Fruit fly (Drosophila melanogaster) whole organism: Measurements from ENCODE around the gene CG34309.

Source experiments
- CG8478 ChIP-seq: fragments of >200 bp; optimal IDR thresholded peaks from 2 replicates; lab custom pipeline; 2018; ENCODE audit warnings: inconsistent platforms
- usp ChIP-seq: fragments of >200 bp; optimal IDR thresholded peaks from 2 replicates; lab custom pipeline; 2017; ENCODE audit warnings: missing biosample characterization, missing genetic modification characterization, mixed read lengths

Gene CG34309

dm6 chr3R:13422178-13422577, 49.7 kb downstream of the CG34309 start:
- TF ChIP-seq CG8478 (no peak), usp (GFP tag; lab: Kevin White, UChicago) (no peak)
